Worm (Caenorhabditis elegans) whole organism, L3 larva: ENCODE data around the gene K08D8.6.

Experiments
- ZK546.5 ChIP-seq: sonication (generic microtip); optimal IDR thresholded peaks from 2 replicates; lab custom pipeline; 2017; ENCODE audit warnings: missing biosample characterization, missing genetic modification characterization
- elt-1 ChIP-seq: fragments of 150-350 bp; optimal IDR thresholded peaks from 2 replicates; lab custom pipeline; 2014; ENCODE audit warnings: missing biosample characterization, missing genetic modification characterization
- lin-39 ChIP-seq: fragments of 150-350 bp; optimal IDR thresholded peaks from 2 replicates; lab custom pipeline; 2018; ENCODE audit warnings: missing biosample characterization, missing genetic modification reagents, missing genetic modification characterization
- nhr-23 ChIP-seq: fragments of 150-350 bp; optimal IDR thresholded peaks from 2 replicates; lab custom pipeline; 2014; ENCODE audit warnings: missing biosample characterization, missing genetic modification reagents, missing genetic modification characterization
- zag-1 ChIP-seq: fragments of 150-350 bp; optimal IDR thresholded peaks from 2 replicates; lab custom pipeline; 2014; ENCODE audit warnings: missing biosample characterization, missing genetic modification characterization

ce11 chrIV:12902430-12903110 lies 12.3 kb upstream of the K08D8.6 start, which contains the start of gene K08D8.2:
- TF ChIP-seq zag-1, result no peak
- no peak for TF ChIP-seq ZK546.5
- no peak for TF ChIP-seq lin-39 (tag; lab: Kevin White, UChicago)
- no peak for TF ChIP-seq nhr-23 (tag; lab: Kevin White, UChicago)
- no peak for TF ChIP-seq elt-1 (tag; lab: Kevin White, UChicago)
